Fruit fly (Drosophila melanogaster) whole organism, adult: ENCODE data around the gene Nrx-1.

Experiments
- CG11617 ChIP-seq: fragments of 200-800 bp; sonication (Bioruptor generic); optimal IDR thresholded peaks from 2 replicates; lab custom pipeline; 2017; ENCODE audit warnings: mild to moderate bottlenecking, missing biosample characterization, missing genetic modification reagents, missing genetic modification characterization
- CG12768 ChIP-seq: fragments of 200-800 bp; sonication (Bioruptor generic); optimal IDR thresholded peaks from 2 replicates; lab custom pipeline; 2017; ENCODE audit warnings: missing biosample characterization, missing genetic modification characterization, mild to moderate bottlenecking, moderate library complexity, missing genetic modification reagents
- cic ChIP-seq: fragments of 200-800 bp; sonication (Bioruptor generic); optimal IDR thresholded peaks from 2 replicates; lab custom pipeline; 2017; ENCODE audit warnings: missing biosample characterization, mild to moderate bottlenecking, missing genetic modification characterization, moderate library complexity
- cnc ChIP-seq, 2 experiments: fragments of >200 bp; optimal IDR thresholded peaks; 2 replicates each; lab custom pipeline; 2017
- kay ChIP-seq: fragments of 200-800 bp; sonication (Bioruptor generic); peaks from one replicate; lab custom pipeline; 2016; ENCODE audit warnings: missing biosample characterization, missing genetic modification characterization, borderline replicate concordance
- pad ChIP-seq: fragments of 200-800 bp; sonication (Bioruptor generic); optimal IDR thresholded peaks from 3 replicates; lab custom pipeline; 2017; ENCODE audit warnings: missing biosample characterization, missing genetic modification characterization, mild to moderate bottlenecking, moderate library complexity, missing genetic modification reagents

DNA sequence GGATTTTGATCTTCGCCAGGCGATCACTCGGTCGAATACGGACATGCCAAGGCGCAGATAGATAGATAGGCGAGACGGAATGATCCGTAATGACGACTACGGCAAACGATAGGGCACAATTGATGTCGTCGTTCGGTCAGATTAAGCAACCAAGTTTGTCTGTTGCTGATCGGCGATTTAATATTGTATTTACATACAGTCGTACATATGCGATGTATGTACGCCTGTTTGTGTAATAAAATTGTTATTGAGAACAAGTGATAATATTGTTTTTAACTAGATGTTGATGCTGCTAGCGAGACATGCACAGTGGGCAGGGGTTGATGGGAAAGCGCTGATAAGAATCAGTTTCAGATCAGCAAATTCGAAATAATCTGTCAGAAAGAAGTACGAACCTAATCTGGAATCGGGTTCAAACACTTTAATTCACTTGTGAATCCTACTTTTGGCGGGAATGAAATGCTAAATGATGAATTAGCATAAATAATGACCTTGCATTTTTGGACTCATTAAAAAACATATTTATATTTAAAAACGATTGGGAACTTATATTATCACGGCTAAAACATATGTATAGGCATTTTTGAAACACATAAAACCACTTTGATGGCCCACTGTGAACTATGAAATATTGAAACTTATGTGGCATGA is 12.9 kb upstream of the Nrx-1 start:
- TF ChIP-seq CG12768 (GFP tag; lab: Kevin White, UChicago) (no peak), cnc (optimal IDR thresholded peaks at IDR 0.05; lab: Kevin White, UChicago) (peak in 1 of 2 experiments; percentile 25), cic (no peak), CG11617 (no peak), pad (no peak), kay (GFP tag; lab: Kevin White, UChicago) (no peak)
